Fruit fly (Drosophila melanogaster) whole organism, adult: ENCODE measurements around the gene CG7966.

Experiments used
- CG11617 ChIP-seq: fragments of 200-800 bp; sonication (Bioruptor generic); optimal IDR thresholded peaks from 2 replicates; lab custom pipeline; 2017; ENCODE audit warnings: mild to moderate bottlenecking, missing biosample characterization, missing genetic modification reagents, missing genetic modification characterization
- CG12768 ChIP-seq: fragments of 200-800 bp; sonication (Bioruptor generic); optimal IDR thresholded peaks from 2 replicates; lab custom pipeline; 2017; ENCODE audit warnings: missing biosample characterization, missing genetic modification characterization, mild to moderate bottlenecking, moderate library complexity, missing genetic modification reagents
- CG14711 ChIP-seq: fragments of 200-800 bp; sonication (Bioruptor generic); optimal IDR thresholded peaks from 2 replicates; lab custom pipeline; 2018; ENCODE audit warnings: missing biosample characterization, mild to moderate bottlenecking, missing genetic modification characterization, moderate library complexity
- CG1620 ChIP-seq: fragments of 200-800 bp; sonication (Bioruptor generic); optimal IDR thresholded peaks from 2 replicates; lab custom pipeline; 2016; ENCODE audit warnings: missing biosample characterization, missing genetic modification characterization
- CG33017 ChIP-seq: fragments of 200-800 bp; sonication (Bioruptor generic); optimal IDR thresholded peaks from 2 replicates; lab custom pipeline; 2018; ENCODE audit warnings: missing biosample characterization, mild to moderate bottlenecking, missing genetic modification characterization, moderate library complexity
- CG5204 ChIP-seq: fragments of 200-800 bp; sonication (Bioruptor generic); optimal IDR thresholded peaks from 2 replicates; lab custom pipeline; 2016; ENCODE audit warnings: missing biosample characterization, missing genetic modification characterization
- CG7045 ChIP-seq: fragments of 200-800 bp; sonication (Bioruptor generic); optimal IDR thresholded peaks from 2 replicates; lab custom pipeline; 2017; ENCODE audit warnings: missing biosample characterization, mild to moderate bottlenecking, missing genetic modification characterization
- CG7101 ChIP-seq: fragments of 200-800 bp; sonication (Bioruptor generic); optimal IDR thresholded peaks from 2 replicates; lab custom pipeline; 2018; ENCODE audit warnings: missing biosample characterization, mild to moderate bottlenecking, missing genetic modification characterization, moderate library complexity
- Clk ChIP-seq: fragments of 200-800 bp; sonication (Bioruptor generic); optimal IDR thresholded peaks from 2 replicates; lab custom pipeline; 2017; ENCODE audit warnings: missing biosample characterization, missing genetic modification characterization
- Crg-1 ChIP-seq: fragments of 200-800 bp; sonication (Bioruptor generic); optimal IDR thresholded peaks from 2 replicates; lab custom pipeline; 2016; ENCODE audit warnings: missing biosample characterization, missing genetic modification characterization
- Hr96 ChIP-seq: fragments of 200-800 bp; sonication (Bioruptor generic); optimal IDR thresholded peaks from 2 replicates; lab custom pipeline; 2016; ENCODE audit warnings: missing biosample characterization, missing genetic modification characterization
- Mnt ChIP-seq: fragments of 200-800 bp; sonication (Bioruptor generic); optimal IDR thresholded peaks from 2 replicates; lab custom pipeline; 2016; ENCODE audit warnings: missing biosample characterization, mild to moderate bottlenecking, missing genetic modification characterization
- bab1 ChIP-seq: fragments of 200-800 bp; sonication (Bioruptor generic); optimal IDR thresholded peaks from 3 replicates; lab custom pipeline; 2019; ENCODE audit warnings: missing biosample characterization, mild to moderate bottlenecking, missing genetic modification characterization, moderate library complexity
- cic ChIP-seq: fragments of 200-800 bp; sonication (Bioruptor generic); optimal IDR thresholded peaks from 2 replicates; lab custom pipeline; 2017; ENCODE audit warnings: missing biosample characterization, mild to moderate bottlenecking, missing genetic modification characterization, moderate library complexity
- cnc ChIP-seq, 2 experiments: fragments of >200 bp; optimal IDR thresholded peaks; 2 replicates each; lab custom pipeline; 2017
- kay ChIP-seq: fragments of 200-800 bp; sonication (Bioruptor generic); peaks from one replicate; lab custom pipeline; 2016; ENCODE audit warnings: missing biosample characterization, missing genetic modification characterization, borderline replicate concordance
- ovo ChIP-seq: fragments of 200-800 bp; sonication (Bioruptor generic); optimal IDR thresholded peaks from 2 replicates; lab custom pipeline; 2016; ENCODE audit warnings: missing biosample characterization, missing genetic modification characterization
- pad ChIP-seq: fragments of 200-800 bp; sonication (Bioruptor generic); optimal IDR thresholded peaks from 3 replicates; lab custom pipeline; 2017; ENCODE audit warnings: missing biosample characterization, missing genetic modification characterization, mild to moderate bottlenecking, moderate library complexity, missing genetic modification reagents
- tj ChIP-seq: fragments of 200-800 bp; sonication (Bioruptor generic); optimal IDR thresholded peaks from 3 replicates; lab custom pipeline; 2017; ENCODE audit warnings: missing biosample characterization, mild to moderate bottlenecking, missing genetic modification characterization, moderate library complexity
- toe ChIP-seq: fragments of 200-800 bp; sonication (Bioruptor generic); optimal IDR thresholded peaks from 2 replicates; lab custom pipeline; 2016; ENCODE audit warnings: missing biosample characterization, missing genetic modification characterization

The CG7966 gene

DNA sequence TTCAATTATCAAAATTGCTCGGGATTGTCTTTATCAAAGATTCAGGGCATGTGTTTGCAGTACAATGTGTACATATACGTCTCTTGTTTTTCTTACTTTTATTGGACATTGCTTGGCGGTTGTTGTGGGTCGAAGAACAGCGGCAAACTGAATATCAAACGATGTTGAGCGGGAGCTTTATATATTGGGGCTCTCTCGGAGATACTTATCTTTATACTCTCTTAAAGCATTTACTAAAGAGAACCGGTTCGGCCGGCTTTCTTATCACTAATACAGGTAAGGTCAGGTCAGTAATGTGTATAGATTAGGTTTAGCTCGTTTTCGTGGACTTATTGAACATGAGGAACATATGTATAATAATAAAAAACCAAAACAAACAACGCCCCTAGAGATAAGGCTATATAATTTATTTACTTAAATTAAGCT lies at the start of gene CG7966:
Gene CG7966 (minus strand): TSS at position 156 of the 426 bp plus-strand sequence.
- TF ChIP-seq CG7101 (tag; lab: Kevin White, UChicago): peak; percentile 29
- peak; percentile 16 for TF ChIP-seq CG1620
- TF ChIP-seq Clk (GFP tag; lab: Kevin White, UChicago): no peak
- peak; percentile 33 for TF ChIP-seq CG33017 (tag; lab: Kevin White, UChicago)
- TF ChIP-seq ovo: peak; percentile 37
- peak; percentile 3 for TF ChIP-seq CG7045 (GFP tag; lab: Kevin White, UChicago)
- TF ChIP-seq Mnt (GFP tag; lab: Kevin White, UChicago): peak; percentile 80
- TF ChIP-seq cic (GFP tag; lab: Kevin White, UChicago): peak; percentile 52
- TF ChIP-seq toe: no peak
- TF ChIP-seq Hr96: no peak
- TF ChIP-seq pad (GFP tag; lab: Kevin White, UChicago): no peak
- TF ChIP-seq bab1 (GFP tag; lab: Kevin White, UChicago): peak; percentile 93
- peak; percentile 10 for TF ChIP-seq CG12768
- TF ChIP-seq kay (GFP tag; lab: Kevin White, UChicago): no peak
- TF ChIP-seq tj (GFP tag; lab: Kevin White, UChicago): no peak
- TF ChIP-seq Crg-1 (GFP tag; lab: Kevin White, UChicago): no peak
- TF ChIP-seq CG14711 (tag; lab: Kevin White, UChicago): peak; percentile 12
- TF ChIP-seq CG11617 (GFP tag; lab: Kevin White, UChicago): no peak
- no peak for TF ChIP-seq CG5204 (GFP tag; lab: Kevin White, UChicago)
- no peak for TF ChIP-seq cnc (optimal IDR thresholded peaks at IDR 0.05; lab: Kevin White, UChicago)

dm6 chr3R:13091666-13092065 lies 40.4 kb upstream of the CG7966 start:
- TF ChIP-seq kay (GFP tag; lab: Kevin White, UChicago): no peak
- TF ChIP-seq CG7045 (GFP tag; lab: Kevin White, UChicago): no peak
- TF ChIP-seq CG11617 (GFP tag; lab: Kevin White, UChicago): no peak
- TF ChIP-seq CG14711 (tag; lab: Kevin White, UChicago): no peak
- no peak for TF ChIP-seq tj (GFP tag; lab: Kevin White, UChicago)
- TF ChIP-seq ovo: no peak
- no peak for TF ChIP-seq cnc (optimal IDR thresholded peaks at IDR 0.05; lab: Kevin White, UChicago)
- no peak for TF ChIP-seq CG7101 (tag; lab: Kevin White, UChicago)
- no peak for TF ChIP-seq pad (GFP tag; lab: Kevin White, UChicago)
- no peak for TF ChIP-seq CG33017 (tag; lab: Kevin White, UChicago)
- no peak for TF ChIP-seq CG12768
- TF ChIP-seq cic (GFP tag; lab: Kevin White, UChicago): no peak
- TF ChIP-seq Hr96: no peak
- no peak for TF ChIP-seq bab1 (GFP tag; lab: Kevin White, UChicago)
- TF ChIP-seq CG5204 (GFP tag; lab: Kevin White, UChicago): no peak

- TF ChIP-seq CG7101 (tag; lab: Kevin White, UChicago) (no peak), Crg-1 (GFP tag; lab: Kevin White, UChicago) (no peak), CG7045 (GFP tag; lab: Kevin White, UChicago) (no peak), CG5204 (GFP tag; lab: Kevin White, UChicago) (no peak), cnc (optimal IDR thresholded peaks at IDR 0.05; lab: Kevin White, UChicago) (no peak), CG11617 (GFP tag; lab: Kevin White, UChicago) (no peak), cic (GFP tag; lab: Kevin White, UChicago) (no peak), CG1620 (no peak), tj (GFP tag; lab: Kevin White, UChicago) (no peak), kay (GFP tag; lab: Kevin White, UChicago) (no peak), bab1 (GFP tag; lab: Kevin White, UChicago) (no peak), Mnt (GFP tag; lab: Kevin White, UChicago) (no peak), Hr96 (no peak)
Observed at dm6 chr3R:13088942-13089341, 37.7 kb upstream of the CG7966 start, which contains the start of gene CG34308. TSS of gene CG34308 (plus strand) at chr3R:13089242.

dm6 chr3R:13088395-13088794 lies 37.1 kb upstream of the CG7966 start, which contains the start of gene timeout:
TSS of gene timeout (plus strand) at chr3R:13088651.
- no peak for TF ChIP-seq CG5204 (GFP tag; lab: Kevin White, UChicago)
- no peak for TF ChIP-seq Mnt (GFP tag; lab: Kevin White, UChicago)
- no peak for TF ChIP-seq Hr96
- TF ChIP-seq pad (GFP tag; lab: Kevin White, UChicago): no peak
- TF ChIP-seq bab1 (GFP tag; lab: Kevin White, UChicago): peak; percentile 87
- TF ChIP-seq CG1620: no peak
- no peak for TF ChIP-seq CG11617 (GFP tag; lab: Kevin White, UChicago)

DNA sequence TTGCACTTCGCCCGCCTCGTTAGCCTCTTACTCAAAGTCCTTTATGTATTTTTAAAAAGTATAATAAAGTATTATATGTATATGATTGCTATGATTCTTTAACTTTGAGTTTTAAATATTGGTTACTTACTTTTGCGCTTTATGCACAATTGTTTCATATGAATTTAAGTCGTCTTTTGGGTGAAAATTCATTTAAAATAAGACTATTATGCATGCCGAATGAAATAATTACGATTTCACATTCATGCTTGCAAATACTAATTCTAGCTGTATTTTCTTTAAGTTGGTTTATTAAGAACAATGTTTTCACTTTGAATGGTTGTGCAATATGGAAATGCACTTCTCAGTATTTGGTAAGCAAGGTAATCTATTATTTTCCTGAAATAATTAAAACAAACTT lies 34.7 kb upstream of the CG7966 start, which contains the start of gene CG43063:
Gene CG43063 (plus strand): TSS at position 301 of the 400 bp plus-strand sequence.
- TF ChIP-seq bab1 (GFP tag; lab: Kevin White, UChicago): no peak
- TF ChIP-seq Hr96: no peak
- TF ChIP-seq Mnt (GFP tag; lab: Kevin White, UChicago): no peak
- TF ChIP-seq CG5204 (GFP tag; lab: Kevin White, UChicago): no peak
- no peak for TF ChIP-seq pad (GFP tag; lab: Kevin White, UChicago)
- TF ChIP-seq CG12768: no peak
- no peak for TF ChIP-seq CG7045 (GFP tag; lab: Kevin White, UChicago)
- no peak for TF ChIP-seq CG7101 (tag; lab: Kevin White, UChicago)
- no peak for TF ChIP-seq CG33017 (tag; lab: Kevin White, UChicago)
- no peak for TF ChIP-seq CG11617 (GFP tag; lab: Kevin White, UChicago)
- TF ChIP-seq CG14711 (tag; lab: Kevin White, UChicago): no peak
- TF ChIP-seq cic (GFP tag; lab: Kevin White, UChicago): no peak
- no peak for TF ChIP-seq CG1620
- no peak for TF ChIP-seq kay (GFP tag; lab: Kevin White, UChicago)
- no peak for TF ChIP-seq ovo
- TF ChIP-seq cnc (optimal IDR thresholded peaks at IDR 0.05; lab: Kevin White, UChicago): no peak
- no peak for TF ChIP-seq tj (GFP tag; lab: Kevin White, UChicago)
- no peak for TF ChIP-seq Clk (GFP tag; lab: Kevin White, UChicago)
- TF ChIP-seq Crg-1 (GFP tag; lab: Kevin White, UChicago): no peak
